Worm (Caenorhabditis elegans): ENCODE data around the gene srw-9.

srw-9 gene

DNA sequence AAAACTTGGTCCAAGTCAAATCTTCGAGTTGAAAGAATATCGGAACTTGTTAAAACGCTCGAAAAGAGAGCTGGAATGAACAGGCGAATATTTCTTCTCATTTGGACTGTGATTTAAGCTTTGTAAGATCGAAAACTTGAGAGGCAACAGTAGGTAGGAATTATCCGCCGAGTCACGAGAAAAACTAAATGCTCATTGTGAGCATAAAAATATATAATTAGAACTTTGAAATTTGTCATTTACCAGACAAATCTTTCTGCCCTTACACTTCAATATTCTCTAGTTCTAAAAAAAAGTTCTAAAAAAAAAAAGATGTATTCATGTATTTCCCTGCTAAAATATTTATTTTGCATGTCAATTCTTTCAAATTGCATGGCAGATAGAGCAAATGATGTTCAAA lies 6.8 kb downstream of the srw-9 start, which contains the start of the genes irld-19 and irld-61:
Gene irld-19 (minus strand): TSS at position 101 of the 400 bp plus-strand sequence.
Gene irld-61 (plus strand): TSS at position 313 of the 400 bp plus-strand sequence.
- TF ChIP-seq alr-1 (tag; optimal IDR thresholded peaks at IDR 0.05) (no peak), nhr-11 (tag; optimal IDR thresholded peaks at IDR 0.05) (no peak), nhr-12 (tag; optimal IDR thresholded peaks at IDR 0.05) (no peak), aly-2 (tag; optimal IDR thresholded peaks at IDR 0.05) (no peak), ztf-11 (tag; optimal IDR thresholded peaks at IDR 0.05) (no peak), unc-55 (GFP tag; optimal IDR thresholded peaks at IDR 0.05) (no peak), nhr-21 (tag; optimal IDR thresholded peaks at IDR 0.05) (no peak), mdl-1 (tag; optimal IDR thresholded peaks at IDR 0.05) (no peak), lin-39 (tag; optimal IDR thresholded peaks at IDR 0.05) (no peak), sma-9 (GFP tag; optimal IDR thresholded peaks at IDR 0.05) (no peak), sma-9 (tag; optimal IDR thresholded peaks at IDR 0.05) (no peak), C34F6.9 (tag; optimal IDR thresholded peaks at IDR 0.05) (no peak)

DNA sequence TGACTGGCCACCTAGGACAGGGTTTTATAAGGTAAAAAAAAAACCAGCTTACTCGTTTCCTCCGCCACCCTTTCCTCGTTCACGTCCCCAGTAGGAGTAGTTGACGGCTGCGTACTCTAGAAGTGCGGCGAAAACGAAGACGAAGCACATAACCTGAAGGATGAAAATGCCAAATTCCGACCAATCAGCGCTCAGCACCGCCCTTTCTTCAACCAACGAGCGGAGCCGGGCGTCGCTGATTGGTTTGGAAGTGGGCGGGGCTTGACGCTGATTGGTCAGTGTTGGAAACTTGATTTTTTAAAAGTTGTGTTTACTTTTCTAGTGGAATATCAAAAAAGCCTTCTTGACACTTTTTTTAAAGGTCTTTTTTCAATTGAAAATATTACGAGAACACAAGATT lies 16.3 kb downstream of the srw-9 start:
- no peak for TF ChIP-seq skn-1 (tag; optimal IDR thresholded peaks at IDR 0.05)
- TF ChIP-seq snpc-4 (tag; optimal IDR thresholded peaks at IDR 0.05), result no peak
- no peak for TF ChIP-seq mbf-1 (tag; optimal IDR thresholded peaks at IDR 0.05)
- TF ChIP-seq ztf-1 (GFP tag; conservative IDR thresholded peaks at IDR 0.05), result no peak
- no peak for TF ChIP-seq nhr-6 (tag; optimal IDR thresholded peaks at IDR 0.05)
- TF ChIP-seq nhr-129 (tag; optimal IDR thresholded peaks at IDR 0.05), result no peak
- no peak for TF ChIP-seq unc-39 (tag; optimal IDR thresholded peaks at IDR 0.05)
- TF ChIP-seq ztf-4 (tag; optimal IDR thresholded peaks at IDR 0.05), result no peak
- no peak for TF ChIP-seq lin-11 (tag; optimal IDR thresholded peaks at IDR 0.05)
- TF ChIP-seq C34F6.9 (tag; optimal IDR thresholded peaks at IDR 0.05), result no peak
- TF ChIP-seq fos-1 (tag; optimal IDR thresholded peaks at IDR 0.05), result no peak
- TF ChIP-seq nhr-23 (tag; optimal IDR thresholded peaks at IDR 0.05), result no peak
- no peak for TF ChIP-seq alr-1 (tag; optimal IDR thresholded peaks at IDR 0.05)
- no peak for TF ChIP-seq ZK546.5 (tag; optimal IDR thresholded peaks at IDR 0.05)
- no peak for TF ChIP-seq zag-1 (tag; optimal IDR thresholded peaks at IDR 0.05)

DNA sequence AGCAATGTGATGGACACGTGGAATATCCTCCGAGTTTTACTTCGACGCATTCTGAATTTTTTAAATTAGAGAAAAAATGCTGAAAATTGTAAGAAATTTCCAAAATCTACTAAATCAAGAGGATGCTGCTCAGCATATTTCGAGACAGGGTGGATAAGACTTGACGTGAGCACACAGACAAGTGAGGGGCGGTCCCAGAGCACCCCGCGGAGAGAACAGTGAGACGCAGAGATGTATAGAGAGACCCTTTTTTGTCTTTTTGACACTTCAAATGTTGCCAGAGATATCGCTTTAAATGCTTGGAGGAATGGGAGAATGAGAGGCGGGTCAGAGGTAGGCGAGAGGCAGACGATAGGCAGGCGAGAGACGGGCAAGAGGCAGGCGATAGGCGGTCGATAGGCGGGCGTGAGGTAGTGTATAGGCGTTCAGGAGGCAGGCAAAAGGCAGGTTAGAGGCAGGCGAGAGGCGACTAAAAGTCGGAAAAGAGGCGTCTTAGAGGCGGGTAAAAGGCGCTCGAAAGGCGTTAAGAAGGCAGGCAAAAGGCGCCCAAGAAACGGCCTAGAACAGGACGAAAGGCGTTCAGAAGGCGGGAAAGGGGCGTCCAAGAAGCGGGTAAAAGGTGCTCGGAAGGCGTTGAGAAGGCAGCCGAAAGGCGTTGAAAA lies 22.3 kb downstream of the srw-9 start, which contains the start of gene gab-1:
Gene gab-1 (minus strand): TSS at position 51 of the 662 bp plus-strand sequence.
- no peak for TF ChIP-seq egl-27 (tag; optimal IDR thresholded peaks at IDR 0.05)
- TF ChIP-seq lin-13 (GFP tag; optimal IDR thresholded peaks at IDR 0.05), result no peak
- TF ChIP-seq ceh-16 (tag; optimal IDR thresholded peaks at IDR 0.05), result no peak
- no peak for TF ChIP-seq ZK546.5 (tag; optimal IDR thresholded peaks at IDR 0.05)
- no peak for TF ChIP-seq lin-11 (tag; optimal IDR thresholded peaks at IDR 0.05)
- no peak for TF ChIP-seq ceh-82 (tag; optimal IDR thresholded peaks at IDR 0.05)
- no peak for TF ChIP-seq lin-39 (tag; optimal IDR thresholded peaks at IDR 0.05)
- TF ChIP-seq ama-1 (optimal IDR thresholded peaks at IDR 0.05), result no peak
- TF ChIP-seq mab-5 (tag; optimal IDR thresholded peaks at IDR 0.05), result no peak
- no peak for TF ChIP-seq gmeb-1 (tag; optimal IDR thresholded peaks at IDR 0.05)
- no peak for TF ChIP-seq elt-1 (tag; optimal IDR thresholded peaks at IDR 0.05)
- no peak for TF ChIP-seq ztf-1 (GFP tag; conservative IDR thresholded peaks at IDR 0.05)
- TF ChIP-seq unc-62 (GFP tag; optimal IDR thresholded peaks at IDR 0.05), result no peak
- no peak for TF ChIP-seq nhr-12 (tag; optimal IDR thresholded peaks at IDR 0.05)
- no peak for TF ChIP-seq sma-9 (GFP tag; optimal IDR thresholded peaks at IDR 0.05)
- TF ChIP-seq sma-9 (tag; optimal IDR thresholded peaks at IDR 0.05), result no peak
- no peak for TF ChIP-seq nhr-129 (tag; optimal IDR thresholded peaks at IDR 0.05)
- no peak for TF ChIP-seq sma-3 (GFP tag; optimal IDR thresholded peaks at IDR 0.05)

DNA sequence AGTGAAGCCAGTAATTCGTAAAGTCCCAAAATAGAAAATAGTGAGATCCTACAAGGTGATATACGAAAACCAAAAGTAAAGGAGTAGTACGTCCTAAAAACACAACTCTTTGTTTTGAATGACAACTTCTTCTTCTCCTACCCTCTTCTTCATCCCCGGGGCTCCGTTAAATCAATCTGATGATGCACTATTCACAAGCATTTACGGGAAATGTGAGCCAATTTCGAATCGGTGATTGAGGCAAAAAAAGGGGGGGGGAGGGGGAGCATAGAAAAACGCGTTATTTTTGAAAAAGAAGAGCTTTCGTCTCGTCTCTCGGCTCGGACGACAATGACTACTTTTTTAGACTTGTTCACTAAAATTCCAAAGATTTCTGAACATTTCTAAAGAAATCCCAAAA lies 26.4 kb downstream of the srw-9 start:
- TF ChIP-seq nhr-11 (tag; optimal IDR thresholded peaks at IDR 0.05) (no peak), nhr-129 (tag; optimal IDR thresholded peaks at IDR 0.05) (no peak), lin-13 (GFP tag; optimal IDR thresholded peaks at IDR 0.05) (no peak)

DNA sequence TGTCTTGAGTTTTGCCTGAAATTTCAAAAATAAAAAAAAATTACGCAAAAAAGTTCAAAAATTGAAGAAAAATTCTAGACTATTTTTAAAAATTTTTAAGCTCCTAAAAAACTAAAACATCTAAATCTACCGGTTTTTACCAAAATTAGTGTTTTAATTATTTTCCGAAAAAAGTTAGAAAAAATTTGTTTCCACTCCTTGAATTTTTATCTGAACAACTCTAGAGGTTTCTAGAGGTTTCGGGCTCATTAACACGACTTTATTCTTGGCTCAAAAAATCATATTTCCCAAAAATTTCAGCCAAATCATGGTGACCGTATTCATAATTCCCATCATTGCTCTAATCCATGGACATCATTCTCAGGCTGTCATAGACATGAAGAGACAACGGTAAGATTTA lies 27.4 kb downstream of the srw-9 start, which contains the start of gene lgc-37:
Gene lgc-37 (plus strand): TSS at position 301 of the 400 bp plus-strand sequence.
- TF ChIP-seq ceh-82 (tag; optimal IDR thresholded peaks at IDR 0.05) (no peak), R02D3.7 (tag; optimal IDR thresholded peaks at IDR 0.05) (no peak), mbf-1 (tag; optimal IDR thresholded peaks at IDR 0.05) (no peak), blmp-1 (tag; optimal IDR thresholded peaks at IDR 0.05; ENCODE audit: insufficient read depth) (no peak), sem-4 (tag; optimal IDR thresholded peaks at IDR 0.05) (no peak), snpc-4 (tag; optimal IDR thresholded peaks at IDR 0.05) (no peak), dmd-4 (tag; optimal IDR thresholded peaks at IDR 0.05) (no peak), aly-2 (tag; optimal IDR thresholded peaks at IDR 0.05) (no peak), lin-11 (tag; optimal IDR thresholded peaks at IDR 0.05) (no peak), sma-3 (GFP tag; optimal IDR thresholded peaks at IDR 0.05) (no peak)

All from whole organism, L2 larva.